Worm (Caenorhabditis elegans): ENCODE measurements around the gene F59C12.4.
A peak's percentile ranks its signal among the peaks of the same experiment; 100 is the strongest.

F59C12.4 gene

DNA sequence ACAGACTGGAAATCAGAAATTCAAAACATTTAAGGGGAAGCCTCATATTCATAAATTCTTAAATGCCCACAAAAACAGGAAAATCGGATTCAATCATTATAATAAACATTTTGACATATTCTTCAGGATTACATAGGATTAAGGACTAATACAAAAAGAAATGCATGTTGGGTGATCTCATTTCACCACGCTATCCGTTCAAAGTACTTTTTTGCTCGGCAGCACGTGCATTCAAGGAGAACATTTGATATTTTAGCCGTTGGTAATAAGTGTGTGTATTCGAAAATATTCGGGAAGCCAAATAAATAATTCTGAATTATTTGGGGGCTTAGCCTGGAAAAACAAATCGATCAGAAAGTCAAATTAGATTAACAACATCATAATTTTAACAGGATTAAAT is 48.2 kb upstream of the F59C12.4 start:
- no peak for TF ChIP-seq ceh-6 (GFP tag; optimal IDR thresholded peaks at IDR 0.05)
- no peak for TF ChIP-seq ceh-18 (tag; optimal IDR thresholded peaks at IDR 0.05)
- no peak for TF ChIP-seq unc-55 (GFP tag; optimal IDR thresholded peaks at IDR 0.05)
- no peak for TF ChIP-seq odd-2 (tag; optimal IDR thresholded peaks at IDR 0.05)
- no peak for TF ChIP-seq pax-1 (tag; optimal IDR thresholded peaks at IDR 0.05)
- no peak for TF ChIP-seq gmeb-2 (tag; optimal IDR thresholded peaks at IDR 0.05)

- TF ChIP-seq unc-42 (tag; optimal IDR thresholded peaks at IDR 0.05), result peak; percentile 70
- TF ChIP-seq nfya-1 (tag; optimal IDR thresholded peaks at IDR 0.05), result no peak
- no peak for TF ChIP-seq ceh-6 (GFP tag; optimal IDR thresholded peaks at IDR 0.05)
- no peak for TF ChIP-seq ceh-45 (GFP tag; IDR thresholded peaks at IDR 0.05)
Observed at ce11 chrX:16648773-16649172, 46.4 kb upstream of the F59C12.4 start.

- no peak for TF ChIP-seq ceh-6 (GFP tag; optimal IDR thresholded peaks at IDR 0.05)
- TF ChIP-seq unc-42 (tag; optimal IDR thresholded peaks at IDR 0.05), result no peak
- no peak for TF ChIP-seq fkh-6 (tag; optimal IDR thresholded peaks at IDR 0.05)
Observed at ce11 chrX:16647222-16647621, 44.8 kb upstream of the F59C12.4 start.

DNA sequence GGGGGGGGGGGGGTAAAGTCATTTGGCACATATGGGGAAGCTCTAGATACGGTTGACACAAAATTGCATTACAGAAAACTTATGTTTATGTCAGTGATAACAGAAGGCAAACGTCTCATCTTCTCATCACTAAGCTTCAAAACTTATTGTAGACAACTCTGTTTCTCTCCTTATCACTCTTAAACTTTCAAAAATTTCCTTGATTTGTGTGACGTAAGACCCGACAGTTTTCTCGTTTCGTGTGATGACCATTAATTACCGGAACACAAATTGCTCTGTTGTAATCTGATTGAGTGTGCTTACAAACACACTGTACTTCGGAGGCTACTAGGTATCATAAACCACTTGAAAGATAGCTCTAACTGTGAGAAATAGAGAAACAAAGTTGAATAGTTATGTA is 42.5 kb upstream of the F59C12.4 start:
- TF ChIP-seq unc-55 (GFP tag; optimal IDR thresholded peaks at IDR 0.05), result no peak
- no peak for TF ChIP-seq ceh-34 (tag; optimal IDR thresholded peaks at IDR 0.05)
- no peak for TF ChIP-seq pros-1 (tag; optimal IDR thresholded peaks at IDR 0.05)
- no peak for TF ChIP-seq unc-86 (tag; optimal IDR thresholded peaks at IDR 0.05)

DNA sequence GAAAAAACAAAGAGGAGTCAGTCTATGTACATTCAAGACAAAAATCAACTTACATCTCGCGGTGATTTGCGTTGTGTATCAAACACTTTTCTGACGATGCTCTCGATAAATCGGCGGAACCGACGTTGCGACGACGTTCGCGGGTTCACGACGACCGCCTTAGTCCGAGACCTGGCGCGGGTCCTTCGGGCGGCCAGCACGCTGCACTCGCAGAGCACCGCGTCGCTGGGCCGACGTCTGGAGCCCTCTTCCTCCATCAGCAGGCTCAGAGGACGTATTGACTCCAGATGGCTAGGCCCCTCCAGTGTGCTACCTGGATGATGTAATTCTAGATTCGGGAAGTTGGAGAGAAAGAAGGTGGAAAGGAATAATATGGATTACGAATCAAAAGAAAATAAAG is 40.8 kb upstream of the F59C12.4 start:
- TF ChIP-seq pha-2 (tag; optimal IDR thresholded peaks at IDR 0.05) (no peak), mec-3 (tag; optimal IDR thresholded peaks at IDR 0.05; ENCODE audit: borderline replicate concordance) (no peak), tbx-2 (tag; optimal IDR thresholded peaks at IDR 0.05) (no peak), madf-2 (tag; optimal IDR thresholded peaks at IDR 0.05) (no peak), fkh-10 (GFP tag; optimal IDR thresholded peaks at IDR 0.05) (no peak), K09A11.1 (tag; optimal IDR thresholded peaks at IDR 0.05; ENCODE audit: insufficient read depth) (no peak), pag-3 (tag; optimal IDR thresholded peaks at IDR 0.05; ENCODE audit: borderline replicate concordance) (no peak), hlh-8 (tag; optimal IDR thresholded peaks at IDR 0.05) (no peak), pat-9 (tag; optimal IDR thresholded peaks at IDR 0.05) (no peak), ceh-24 (tag; optimal IDR thresholded peaks at IDR 0.05) (no peak), syd-9 (tag; optimal IDR thresholded peaks at IDR 0.05) (no peak), ceh-48 (tag; optimal IDR thresholded peaks at IDR 0.05) (no peak)

DNA sequence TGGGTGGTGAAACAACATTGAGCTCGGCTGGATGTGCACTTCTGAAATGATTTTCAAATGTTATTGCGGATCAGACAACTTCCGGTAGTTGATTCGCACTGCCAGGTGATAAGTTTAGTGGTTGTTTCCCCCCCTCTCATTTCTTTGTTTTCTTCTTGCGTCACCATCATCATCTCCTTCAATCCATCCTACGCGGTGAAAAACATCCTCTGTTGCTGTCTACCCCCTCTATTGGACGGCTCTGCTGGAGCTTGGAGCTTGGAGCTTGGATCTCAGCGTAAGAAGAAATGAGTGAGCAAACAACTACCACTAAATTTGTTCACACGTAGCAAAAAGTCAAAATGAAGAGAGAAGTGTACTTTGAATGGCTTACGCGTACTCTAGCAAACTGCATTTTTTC is 39.3 kb upstream of the F59C12.4 start:
- TF ChIP-seq gmeb-2 (tag; optimal IDR thresholded peaks at IDR 0.05) (no peak), ceh-19 (GFP tag; optimal IDR thresholded peaks at IDR 0.05) (no peak), nfya-1 (tag; optimal IDR thresholded peaks at IDR 0.05) (peak; percentile 12), syd-9 (tag; optimal IDR thresholded peaks at IDR 0.05) (no peak)

- peak; percentile 33 for TF ChIP-seq unc-55 (GFP tag; optimal IDR thresholded peaks at IDR 0.05)
- peak; percentile 91 for TF ChIP-seq unc-86 (tag; optimal IDR thresholded peaks at IDR 0.05)
- peak; percentile 89 for TF ChIP-seq pat-9 (tag; optimal IDR thresholded peaks at IDR 0.05)
- no peak for TF ChIP-seq fkh-10 (GFP tag; optimal IDR thresholded peaks at IDR 0.05)
- peak; percentile 90 for TF ChIP-seq ceh-6 (GFP tag; optimal IDR thresholded peaks at IDR 0.05)
- TF ChIP-seq K09A11.1 (tag; optimal IDR thresholded peaks at IDR 0.05; ENCODE audit: insufficient read depth), result peak; percentile 80
- peak; percentile 87 for TF ChIP-seq ceh-45 (GFP tag; IDR thresholded peaks at IDR 0.05)
- TF ChIP-seq ceh-34 (tag; optimal IDR thresholded peaks at IDR 0.05), result peak; percentile 95
- peak; percentile 83 for TF ChIP-seq ceh-48 (tag; optimal IDR thresholded peaks at IDR 0.05)
- TF ChIP-seq dmd-4 (tag; optimal IDR thresholded peaks at IDR 0.05; ENCODE audit: borderline replicate concordance), result peak; percentile 90
- peak; percentile 83 for TF ChIP-seq Y22D7AL.16 (tag; optimal IDR thresholded peaks at IDR 0.05)
- no peak for TF ChIP-seq ama-1 (optimal IDR thresholded peaks at IDR 0.05)
- TF ChIP-seq ceh-14 (tag; optimal IDR thresholded peaks at IDR 0.05), result peak; percentile 91
- peak; percentile 83 for TF ChIP-seq syd-9 (tag; optimal IDR thresholded peaks at IDR 0.05)
- peak; percentile 89 for TF ChIP-seq che-1 (tag; optimal IDR thresholded peaks at IDR 0.05)
- peak; percentile 87 for TF ChIP-seq C38D4.7 (GFP tag; optimal IDR thresholded peaks at IDR 0.05)
- TF ChIP-seq ahr-1 (tag; optimal IDR thresholded peaks at IDR 0.05), result peak; percentile 73
- peak; percentile 91 for TF ChIP-seq rnt-1 (tag; optimal IDR thresholded peaks at IDR 0.05)
- TF ChIP-seq nhr-232 (tag; optimal IDR thresholded peaks at IDR 0.05), result peak; percentile 88
- peak; percentile 95 for TF ChIP-seq sox-4 (tag; optimal IDR thresholded peaks at IDR 0.05)
- peak; percentile 85 for TF ChIP-seq unc-3 (GFP tag; conservative IDR thresholded peaks at IDR 0.05)
- TF ChIP-seq unc-3 (tag; optimal IDR thresholded peaks at IDR 0.05), result peak; percentile 83
- peak; percentile 68 for TF ChIP-seq pqm-1 (tag; optimal IDR thresholded peaks at IDR 0.05)
- TF ChIP-seq F13H6.1 (tag; optimal IDR thresholded peaks at IDR 0.05), result peak; percentile 90
- peak; percentile 95 for TF ChIP-seq ceh-19 (GFP tag; optimal IDR thresholded peaks at IDR 0.05)
Observed at ce11 chrX:16634708-16635107, 32.3 kb upstream of the F59C12.4 start.
